Worm (Caenorhabditis elegans) whole organism, L1 larva: ENCODE results near the gene elb-1.

Experiments
- C04F5.9 ChIP-seq: sonication (generic microtip); optimal IDR thresholded peaks from 2 replicates; lab custom pipeline; 2016; ENCODE audit warnings: missing genetic modification characterization, missing compliant biosample characterization
- C34B4.2 ChIP-seq: sonication (generic microtip); optimal IDR thresholded peaks from 2 replicates; lab custom pipeline; 2017; ENCODE audit warnings: mild to moderate bottlenecking, missing genetic modification characterization, missing compliant biosample characterization
- F16B12.6 ChIP-seq: fragments of 150-350 bp; optimal IDR thresholded peaks from 2 replicates; lab custom pipeline; 2014; ENCODE audit warnings: missing biosample characterization, missing genetic modification characterization
- aha-1 ChIP-seq: fragments of 150-350 bp; optimal IDR thresholded peaks from 2 replicates; lab custom pipeline; 2014; ENCODE audit warnings: missing biosample characterization, missing genetic modification characterization
- blmp-1 ChIP-seq: fragments of 150-350 bp; optimal IDR thresholded peaks from 2 replicates; lab custom pipeline; 2014; ENCODE audit warnings: missing biosample characterization, missing genetic modification characterization
- ceh-63 ChIP-seq: fragments of 200-800 bp; sonication (Bioruptor generic); optimal IDR thresholded peaks from 2 replicates; lab custom pipeline; 2018; ENCODE audit warnings: mild to moderate bottlenecking, missing genetic modification characterization, missing compliant biosample characterization
- ceh-8 ChIP-seq: fragments of 200-800 bp; sonication (Bioruptor generic); optimal IDR thresholded peaks from 2 replicates; lab custom pipeline; 2018; ENCODE audit warnings: mild to moderate bottlenecking, missing genetic modification characterization, moderate library complexity, missing compliant biosample characterization
- ceh-90 ChIP-seq: sonication (generic microtip); optimal IDR thresholded peaks from 2 replicates; lab custom pipeline; 2016; ENCODE audit warnings: missing genetic modification characterization, missing compliant biosample characterization
- dpl-1 ChIP-seq, 3 experiments: fragments of 150-350 bp in 2 of 3; sonication (generic microtip) in 1 of 3; optimal IDR thresholded peaks; 2 replicates each; lab custom pipeline; 2014 to 2017; ENCODE audit warnings: missing biosample characterization in 3 of 3, missing genetic modification characterization in 3 of 3, missing genetic modification reagents in 3 of 3
- efl-1 ChIP-seq, 4 experiments: fragments of 150-350 bp; optimal IDR thresholded peaks in 3 of 4; peaks in 1 of 4; 1 replicate in 1 of 4; 2 replicates in 3 of 4; lab custom pipeline; 2014; ENCODE audit warnings: missing biosample characterization in 2 of 4, missing genetic modification characterization in 2 of 4, missing genetic modification reagents in 2 of 4
- efl-3 ChIP-seq: fragments of 200-800 bp; sonication (Bioruptor generic); optimal IDR thresholded peaks from 2 replicates; lab custom pipeline; 2018; ENCODE audit warnings: mild to moderate bottlenecking, missing genetic modification characterization, missing compliant biosample characterization
- egl-13 ChIP-seq: sonication (generic microtip); optimal IDR thresholded peaks from 2 replicates; lab custom pipeline; 2016; ENCODE audit warnings: missing genotype, missing genetic modification reagents, missing genetic modification characterization, missing compliant biosample characterization
- fkh-10 ChIP-seq: sonication (generic microtip); optimal IDR thresholded peaks from 2 replicates; lab custom pipeline; 2017; ENCODE audit warnings: missing biosample characterization, missing genetic modification reagents, missing genetic modification characterization
- fkh-8 ChIP-seq: sonication (generic microtip); optimal IDR thresholded peaks from 2 replicates; lab custom pipeline; 2016; ENCODE audit warnings: mild to moderate bottlenecking, missing genetic modification characterization, missing compliant biosample characterization
- grh-1 ChIP-seq: fragments of 200-800 bp; sonication (Bioruptor generic); IDR thresholded peaks from 2 replicates; pipeline ENCODE4 v1.3.6; 2022; ENCODE audit warnings: missing genetic modification reagents, missing genetic modification characterization, missing compliant biosample characterization
- hpl-2 ChIP-seq: fragments of 150-350 bp; optimal IDR thresholded peaks from 2 replicates; lab custom pipeline; 2014; ENCODE audit warnings: missing biosample characterization, missing genetic modification reagents, missing genetic modification characterization
- jun-1 ChIP-seq: fragments of 150-350 bp; optimal IDR thresholded peaks from 2 replicates; lab custom pipeline; 2014; ENCODE audit warnings: missing biosample characterization, missing genetic modification reagents, missing genetic modification characterization
- lin-35 ChIP-seq, 2 experiments: fragments of 150-350 bp; optimal IDR thresholded peaks; 2 replicates each; lab custom pipeline; 2014; ENCODE audit warnings: missing biosample characterization in 2 of 2, missing genetic modification characterization in 2 of 2, missing genetic modification reagents in 2 of 2
- lin-39 ChIP-seq: fragments of 150-350 bp; optimal IDR thresholded peaks from 2 replicates; lab custom pipeline; 2014; ENCODE audit warnings: missing biosample characterization, missing genetic modification reagents, missing genetic modification characterization
- lir-3 ChIP-seq: sonication (generic microtip); optimal IDR thresholded peaks from 2 replicates; lab custom pipeline; 2016; ENCODE audit warnings: mild to moderate bottlenecking, missing genetic modification characterization, moderate library complexity, missing compliant biosample characterization; ENCODE audit not compliant: poor library complexity
- mab-9 ChIP-seq: fragments of 200-800 bp; sonication (Bioruptor generic); IDR thresholded peaks from 2 replicates; pipeline ENCODE4 v1.3.6; 2022; ENCODE audit warnings: missing genetic modification reagents, missing genetic modification characterization, missing compliant biosample characterization
- mef-2 ChIP-seq: fragments of 150-350 bp; optimal IDR thresholded peaks from 2 replicates; lab custom pipeline; 2014; ENCODE audit warnings: missing biosample characterization, missing genetic modification characterization
- nhr-20 ChIP-seq: sonication (generic microtip); optimal IDR thresholded peaks from 2 replicates; lab custom pipeline; 2016; ENCODE audit warnings: mild to moderate bottlenecking, missing genetic modification characterization, missing compliant biosample characterization
- nhr-71 ChIP-seq: sonication (generic microtip); optimal IDR thresholded peaks from 2 replicates; lab custom pipeline; 2016; ENCODE audit warnings: mild to moderate bottlenecking, missing genetic modification characterization, moderate library complexity, missing compliant biosample characterization
- nhr-77 ChIP-seq: fragments of 150-350 bp; optimal IDR thresholded peaks from 2 replicates; lab custom pipeline; 2014; ENCODE audit warnings: missing biosample characterization, missing genetic modification characterization
- nhr-84 ChIP-seq: sonication (generic microtip); optimal IDR thresholded peaks from 2 replicates; lab custom pipeline; 2017; ENCODE audit warnings: missing biosample characterization, missing genetic modification characterization
- nhr-85 ChIP-seq: sonication (generic microtip); peaks from one replicate; lab custom pipeline; 2016; ENCODE audit warnings: missing genetic modification characterization, inconsistent platforms, missing compliant biosample characterization
- snpc-4 ChIP-seq: fragments of 150-350 bp; optimal IDR thresholded peaks from 2 replicates; lab custom pipeline; 2014; ENCODE audit warnings: missing biosample characterization, missing genetic modification characterization
- sox-4 ChIP-seq: sonication (generic microtip); optimal IDR thresholded peaks from 2 replicates; lab custom pipeline; 2016; ENCODE audit warnings: missing genetic modification characterization, missing compliant biosample characterization
- swsn-7 ChIP-seq: sonication (generic microtip); optimal IDR thresholded peaks from 2 replicates; lab custom pipeline; 2016; ENCODE audit warnings: missing genetic modification characterization, missing compliant biosample characterization
- unc-62 ChIP-seq: fragments of 150-350 bp; optimal IDR thresholded peaks from 2 replicates; lab custom pipeline; 2014; ENCODE audit warnings: missing biosample characterization, missing genetic modification reagents, missing genetic modification characterization
- unc-98 ChIP-seq: fragments of 200-800 bp; sonication (Bioruptor generic); IDR thresholded peaks from 2 replicates; pipeline ENCODE4 v1.3.6; 2022; ENCODE audit warnings: missing genetic modification characterization, missing compliant biosample characterization

The elb-1 gene

ce11 chrIII:11718548-11718947 is 702 bp downstream of the elb-1 start, which contains the start of gene Y41C4A.9:
Y41C4A.9 (minus strand) TSS chrIII:11718645.
- TF ChIP-seq mab-9 (no peak), nhr-85 (peak; percentile 73), efl-1 (optimal IDR thresholded peaks at IDR 0.05; lab: Kevin White, UChicago) (peak; percentile 29 to 58), efl-1 (GFP tag; optimal IDR thresholded peaks at IDR 0.05 in 1 of 2; lab: Kevin White, UChicago) (peak; percentile 10 to 87), dpl-1 (GFP tag; optimal IDR thresholded peaks at IDR 0.05; lab: Kevin White, UChicago) (peak in 1 of 3 experiments; percentile 22)

DNA sequence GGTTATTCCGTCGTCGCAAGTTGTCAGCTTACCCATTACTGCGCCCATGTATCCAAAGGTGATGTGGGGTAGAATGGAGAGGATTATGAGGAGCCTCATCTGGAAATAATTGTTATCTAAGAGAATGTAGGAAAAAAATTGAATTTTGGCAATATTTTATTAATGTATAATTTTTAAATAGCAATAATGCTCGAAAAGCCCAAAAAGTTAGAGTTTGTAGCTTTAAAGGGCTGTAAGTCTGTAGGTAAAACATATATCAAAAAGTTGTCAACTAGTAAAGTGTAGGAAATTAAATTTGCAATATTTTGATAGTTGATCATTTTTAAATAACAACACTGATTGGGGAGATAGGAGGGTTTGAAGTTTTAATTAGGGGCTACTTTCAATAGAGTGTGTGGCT is 10.5 kb downstream of the elb-1 start, which contains the start of gene Y41C4A.8:
Gene Y41C4A.8 (minus strand): TSS at position 101 of the 400 bp plus-strand sequence.
- TF ChIP-seq nhr-20 (tag; lab: Kevin White, UChicago) (no peak), nhr-84 (tag; lab: Kevin White, UChicago) (no peak), unc-98 (GFP tag; lab: Robert Waterston, UW) (no peak), egl-13 (tag; lab: Kevin White, UChicago) (no peak), C34B4.2 (tag; lab: Kevin White, UChicago) (no peak), jun-1 (tag; lab: Kevin White, UChicago) (no peak), grh-1 (no peak), sox-4 (tag; lab: Kevin White, UChicago) (no peak), hpl-2 (GFP tag; lab: Kevin White, UChicago) (no peak), mef-2 (tag; lab: Kevin White, UChicago) (no peak), lin-35 (GFP tag; optimal IDR thresholded peaks at IDR 0.05; lab: Kevin White, UChicago) (no peak), nhr-77 (tag; lab: Kevin White, UChicago) (no peak), fkh-10 (GFP tag; lab: Kevin White, UChicago) (no peak), F16B12.6 (tag; lab: Kevin White, UChicago) (no peak), swsn-7 (tag; lab: Kevin White, UChicago) (no peak), aha-1 (no peak), lir-3 (tag; lab: Kevin White, UChicago) (no peak), lin-39 (no peak), nhr-71 (tag; lab: Kevin White, UChicago) (no peak), ceh-63 (GFP tag; lab: Kevin White, UChicago) (no peak)

ce11 chrIII:11706665-11707064 is 12.6 kb downstream of the elb-1 start, which contains the start of gene col-96:
col-96 (minus strand) TSS chrIII:11706765.
- TF ChIP-seq nhr-85 (no peak), blmp-1 (tag; lab: Kevin White, UChicago) (peak; percentile 15), nhr-84 (tag; lab: Kevin White, UChicago) (no peak), C04F5.9 (no peak)

ce11 chrIII:11705930-11706329 is 13.3 kb downstream of the elb-1 start:
- TF ChIP-seq ceh-63 (GFP tag; lab: Kevin White, UChicago) (no peak), unc-62 (no peak), snpc-4 (no peak), F16B12.6 (tag; lab: Kevin White, UChicago) (no peak), ceh-8 (peak; percentile 40), swsn-7 (tag; lab: Kevin White, UChicago) (no peak), dpl-1 (GFP tag; optimal IDR thresholded peaks at IDR 0.05; lab: Kevin White, UChicago) (no peak), sox-4 (tag; lab: Kevin White, UChicago) (no peak), blmp-1 (tag; lab: Kevin White, UChicago) (no peak)

ce11 chrIII:11704377-11704978 is 14.8 kb downstream of the elb-1 start:
- TF ChIP-seq efl-3 (GFP tag; lab: Kevin White, UChicago) (no peak), ceh-90 (tag; lab: Kevin White, UChicago) (no peak), fkh-8 (tag; lab: Kevin White, UChicago) (no peak)
- TF ChIP-seq, all 84 proteins: peak for 0
